Worm (Caenorhabditis elegans) whole organism, young adult: ENCODE measurements around the gene R07B7.8.

Experiments used
- F22D6.2 ChIP-seq: sonication (generic microtip); optimal IDR thresholded peaks from 2 replicates; lab custom pipeline; 2016; ENCODE audit warnings: mild to moderate bottlenecking, missing genetic modification characterization, missing compliant biosample characterization
- ZK185.1 ChIP-seq: sonication (generic microtip); optimal IDR thresholded peaks from 2 replicates; lab custom pipeline; 2016; ENCODE audit warnings: mild to moderate bottlenecking, missing genetic modification characterization, missing compliant biosample characterization; ENCODE audit not compliant: poor library complexity, severe bottlenecking
- hrde-1 ChIP-seq: sonication (generic microtip); optimal IDR thresholded peaks from 2 replicates; lab custom pipeline; 2016; ENCODE audit warnings: missing genetic modification characterization, mild to moderate bottlenecking, missing compliant biosample characterization, moderate library complexity, missing genotype, missing genetic modification reagents, borderline replicate concordance
- let-607 ChIP-seq, 2 experiments: fragments of 200-800 bp in 1 of 2; sonication (Bioruptor generic) in 1 of 2; sonication (generic microtip) in 1 of 2; optimal IDR thresholded peaks; 2 replicates each; lab custom pipeline; 2016 to 2018; ENCODE audit warnings: mild to moderate bottlenecking in 2 of 2, missing compliant biosample characterization in 2 of 2, missing genetic modification characterization in 2 of 2, moderate library complexity in 2 of 2, missing genotype in 1 of 2
- snpc-4 ChIP-seq, 5 experiments: fragments of 150-350 bp in 1 of 5; sonication (generic microtip) in 4 of 5; optimal IDR thresholded peaks; 2 replicates each; lab custom pipeline; 2014 to 2018; ENCODE audit warnings: missing genetic modification characterization in 5 of 5, missing biosample characterization in 3 of 5, antibody characterized with exemption in 2 of 5, mild to moderate bottlenecking in 2 of 5, missing compliant biosample characterization in 2 of 5, missing genotype in 2 of 5, moderate library complexity in 2 of 5, missing genetic modification reagents in 1 of 5

ce11 chrV:12098123-12098522 lies 14.0 kb upstream of the R07B7.8 start, which contains the start of gene nhr-209:
- TF ChIP-seq let-607 (tag; optimal IDR thresholded peaks at IDR 0.05; lab: Kevin White, UChicago) (no peak), F22D6.2 (tag; lab: Kevin White, UChicago) (no peak), hrde-1 (tag; lab: Kevin White, UChicago) (no peak), snpc-4 (GFP tag; optimal IDR thresholded peaks at IDR 0.05; lab: Kevin White, UChicago) (no peak), snpc-4 (tag; optimal IDR thresholded peaks at IDR 0.05; lab: Kevin White, UChicago) (no peak), ZK185.1 (tag; lab: Kevin White, UChicago) (no peak)
